Worm (Caenorhabditis elegans): ENCODE measurements around the gene lcmt-1.

- TF ChIP-seq unc-62 (GFP tag; optimal IDR thresholded peaks at IDR 0.05) (peak; percentile 33), nhr-76 (tag; optimal IDR thresholded peaks at IDR 0.05) (no peak), elt-3 (tag; optimal IDR thresholded peaks at IDR 0.05) (no peak)
Measured at ce11 chrIII:4357438-4357837, 14.2 kb downstream of the lcmt-1 start.
